Fruit fly (Drosophila melanogaster) whole organism, embryonic: ENCODE data around the gene CG4267.
A peak's percentile ranks its signal among the peaks of the same experiment; 100 is the strongest.

Source experiments
- Antp ChIP-seq: fragments of 200-800 bp; sonication (Bioruptor generic); optimal IDR thresholded peaks from 3 replicates; lab custom pipeline; 2016; ENCODE audit warnings: missing biosample characterization, missing genetic modification characterization
- Bteb2 ChIP-seq: fragments of 200-800 bp; sonication (Bioruptor generic); optimal IDR thresholded peaks from 2 replicates; lab custom pipeline; 2016; ENCODE audit warnings: missing biosample characterization, missing genetic modification characterization
- CG10431 ChIP-seq: fragments of 200-800 bp; sonication (Bioruptor generic); optimal IDR thresholded peaks from 3 replicates; lab custom pipeline; 2018; ENCODE audit warnings: missing biosample characterization, mild to moderate bottlenecking, missing genetic modification characterization
- CG11560 ChIP-seq: fragments of 200-800 bp; sonication (Bioruptor generic); IDR thresholded peaks from 3 replicates; pipeline ENCODE4 v1.3.6; 2022; ENCODE audit warnings: missing biosample characterization, missing genetic modification characterization
- CG12071 ChIP-seq: fragments of 200-800 bp; sonication (Bioruptor generic); optimal IDR thresholded peaks from 3 replicates; lab custom pipeline; 2018; ENCODE audit warnings: missing biosample characterization, mild to moderate bottlenecking, missing genetic modification characterization
- CG15514 ChIP-seq: fragments of 200-800 bp; sonication (Bioruptor generic); optimal IDR thresholded peaks from 3 replicates; lab custom pipeline; 2017; ENCODE audit warnings: missing biosample characterization, missing genetic modification characterization, mild to moderate bottlenecking, moderate library complexity, missing genetic modification reagents
- CG16813 ChIP-seq: fragments of 200-800 bp; sonication (Bioruptor generic); IDR thresholded peaks from 3 replicates; pipeline ENCODE4 v1.3.6; 2022; ENCODE audit warnings: missing biosample characterization, missing genetic modification characterization; ENCODE audit not compliant: partially characterized antibody
- CG17328 ChIP-seq: fragments of 200-800 bp; sonication (Bioruptor generic); IDR thresholded peaks from 2 replicates; pipeline ENCODE4 v1.3.6; 2022; ENCODE audit warnings: missing biosample characterization, missing genetic modification characterization
- CG17359 ChIP-seq: fragments of 200-800 bp; sonication (Bioruptor generic); optimal IDR thresholded peaks from 3 replicates; lab custom pipeline; 2018; ENCODE audit warnings: missing biosample characterization, mild to moderate bottlenecking, missing genetic modification characterization, moderate library complexity
- CG17385 ChIP-seq: fragments of 200-800 bp; sonication (Bioruptor generic); optimal IDR thresholded peaks from 3 replicates; lab custom pipeline; 2018; ENCODE audit warnings: missing biosample characterization, mild to moderate bottlenecking, missing genetic modification characterization
- CG18011 ChIP-seq: fragments of 200-800 bp; sonication (Bioruptor generic); optimal IDR thresholded peaks from 2 replicates; lab custom pipeline; 2017; ENCODE audit warnings: missing biosample characterization, missing genetic modification characterization, mild to moderate bottlenecking, moderate library complexity, missing genotype
- CG4328 ChIP-seq: fragments of 200-800 bp; sonication (Bioruptor generic); optimal IDR thresholded peaks from 3 replicates; lab custom pipeline; 2017; ENCODE audit warnings: missing biosample characterization, missing genetic modification reagents, missing genetic modification characterization
- CG4730 ChIP-seq: fragments of 200-800 bp; sonication (Bioruptor generic); IDR thresholded peaks from 2 replicates; pipeline ENCODE4 v1.3.6; 2022; ENCODE audit warnings: missing biosample characterization, missing genetic modification characterization
- CG5245 ChIP-seq: fragments of 200-800 bp; sonication (Bioruptor generic); optimal IDR thresholded peaks from 3 replicates; lab custom pipeline; 2016; ENCODE audit warnings: missing biosample characterization, missing genetic modification characterization
- CG6765 ChIP-seq: fragments of 200-800 bp; sonication (Bioruptor generic); optimal IDR thresholded peaks from 3 replicates; lab custom pipeline; 2017; ENCODE audit warnings: missing biosample characterization, mild to moderate bottlenecking, missing genetic modification characterization
- CG7839 ChIP-seq: fragments of 200-800 bp; sonication (Bioruptor generic); optimal IDR thresholded peaks from 3 replicates; lab custom pipeline; 2018; ENCODE audit warnings: missing biosample characterization, mild to moderate bottlenecking, missing genetic modification characterization, moderate library complexity
- CG8924 ChIP-seq: fragments of 200-800 bp; optimal IDR thresholded peaks from 3 replicates; lab custom pipeline; 2019; ENCODE audit warnings: missing biosample characterization, mild to moderate bottlenecking, missing genetic modification characterization, moderate library complexity
- Dbx ChIP-seq: fragments of 200-800 bp; sonication (Bioruptor generic); IDR thresholded peaks from 3 replicates; pipeline ENCODE4 v1.3.6; 2022; ENCODE audit warnings: missing biosample characterization, missing genetic modification characterization
- H2.0 ChIP-seq: fragments of 200-800 bp; sonication (Bioruptor generic); IDR thresholded peaks from 2 replicates; pipeline ENCODE4 v1.3.6; 2022; ENCODE audit warnings: missing biosample characterization, missing genetic modification characterization
- Hr78 ChIP-seq, 2 experiments: fragments of 200-800 bp in 1 of 2; fragments of >200 bp in 1 of 2; sonication (Bioruptor generic) in 1 of 2; optimal IDR thresholded peaks; 2 replicates each; lab custom pipeline; 2017 to 2019; ENCODE audit warnings: missing biosample characterization in 2 of 2, missing genetic modification characterization in 2 of 2, mild to moderate bottlenecking in 1 of 2, moderate library complexity in 1 of 2
- Lhr ChIP-seq: fragments of 200-800 bp; sonication (Bioruptor generic); optimal IDR thresholded peaks from 3 replicates; lab custom pipeline; 2017; ENCODE audit warnings: mild to moderate bottlenecking, missing biosample characterization, missing genetic modification reagents, missing genetic modification characterization
- MESR4 ChIP-seq: fragments of 200-800 bp; sonication (Bioruptor generic); optimal IDR thresholded peaks from 2 replicates; lab custom pipeline; 2018; ENCODE audit warnings: missing biosample characterization, mild to moderate bottlenecking, missing genetic modification characterization, moderate library complexity
- Meics ChIP-seq: fragments of 200-800 bp; sonication (Bioruptor generic); optimal IDR thresholded peaks from 2 replicates; lab custom pipeline; 2017; ENCODE audit warnings: missing biosample characterization, mild to moderate bottlenecking, missing genetic modification characterization
- Mes4 ChIP-seq: fragments of 200-800 bp; sonication (Bioruptor generic); optimal IDR thresholded peaks from 2 replicates; lab custom pipeline; 2016; ENCODE audit warnings: missing biosample characterization, missing genetic modification characterization
- Mrtf ChIP-seq: fragments of 200-800 bp; sonication (Bioruptor generic); IDR thresholded peaks from 3 replicates; pipeline ENCODE4 v1.3.6; 2022; ENCODE audit warnings: missing biosample characterization, missing genetic modification characterization
- NC2β ChIP-seq: fragments of 200-800 bp; sonication (Bioruptor generic); optimal IDR thresholded peaks from 2 replicates; lab custom pipeline; 2016; ENCODE audit warnings: missing biosample characterization, missing genetic modification characterization
- Oaz ChIP-seq: fragments of 200-800 bp; sonication (Bioruptor generic); IDR thresholded peaks from 2 replicates; pipeline ENCODE4 v1.3.6; 2022; ENCODE audit warnings: missing biosample characterization, missing genetic modification characterization
- Sry-β ChIP-seq: fragments of 200-800 bp; sonication (Bioruptor generic); optimal IDR thresholded peaks from 2 replicates; lab custom pipeline; 2018; ENCODE audit warnings: missing biosample characterization, mild to moderate bottlenecking, missing genetic modification characterization, moderate library complexity
- Trl ChIP-seq, 3 experiments: fragments of >200 bp in 2 of 3; fragments of 200-800 bp in 1 of 3; sonication (Bioruptor generic) in 1 of 3; optimal IDR thresholded peaks; 2 replicates in 1 of 3; 3 replicates in 2 of 3; lab custom pipeline; 2016 to 2017; ENCODE audit warnings: missing biosample characterization in 1 of 3, missing genetic modification characterization in 1 of 3
- ab ChIP-seq: fragments of 200-800 bp; sonication (Bioruptor generic); optimal IDR thresholded peaks from 2 replicates; lab custom pipeline; 2016; ENCODE audit warnings: missing biosample characterization, missing genetic modification characterization
- cas ChIP-seq: fragments of 200-800 bp; sonication (Bioruptor generic); IDR thresholded peaks from 2 replicates; pipeline ENCODE4 v1.3.6; 2022; ENCODE audit warnings: missing biosample characterization, missing genetic modification characterization
- caup ChIP-seq: fragments of 200-800 bp; sonication (Bioruptor generic); optimal IDR thresholded peaks from 3 replicates; lab custom pipeline; 2017; ENCODE audit warnings: missing biosample characterization, mild to moderate bottlenecking, missing genetic modification characterization, moderate library complexity; ENCODE audit not compliant: severe bottlenecking
- chn ChIP-seq: fragments of 200-800 bp; sonication (Bioruptor generic); optimal IDR thresholded peaks from 2 replicates; lab custom pipeline; 2016; ENCODE audit warnings: missing biosample characterization, missing genetic modification characterization
- dm ChIP-seq: fragments of 200-800 bp; sonication (Bioruptor generic); optimal IDR thresholded peaks from 3 replicates; lab custom pipeline; 2016; ENCODE audit warnings: missing biosample characterization, missing genetic modification characterization
- dmrt99B ChIP-seq: fragments of 200-800 bp; sonication (Bioruptor generic); optimal IDR thresholded peaks from 2 replicates; lab custom pipeline; 2018; ENCODE audit warnings: missing biosample characterization, mild to moderate bottlenecking, missing genetic modification characterization, moderate library complexity
- dysf ChIP-seq: fragments of 200-800 bp; sonication (Bioruptor generic); IDR thresholded peaks from 3 replicates; pipeline ENCODE4 v1.3.6; 2022; ENCODE audit warnings: missing biosample characterization, missing genetic modification characterization
- emc ChIP-seq: fragments of 200-800 bp; sonication (Bioruptor generic); optimal IDR thresholded peaks from 2 replicates; lab custom pipeline; 2016; ENCODE audit warnings: missing biosample characterization, missing genetic modification characterization
- gt ChIP-seq: fragments of 200-800 bp; sonication (Bioruptor generic); IDR thresholded peaks from 2 replicates; pipeline ENCODE4 v1.3.6; 2022; ENCODE audit warnings: missing biosample characterization, missing genetic modification characterization
- jumu ChIP-seq: fragments of 200-800 bp; sonication (Bioruptor generic); optimal IDR thresholded peaks from 3 replicates; lab custom pipeline; 2016; ENCODE audit warnings: missing biosample characterization, missing genetic modification characterization
- klu ChIP-seq: fragments of 200-800 bp; sonication (Bioruptor generic); IDR thresholded peaks from 2 replicates; pipeline ENCODE4 v1.3.6; 2022; ENCODE audit warnings: missing biosample characterization, missing genetic modification characterization
- mam ChIP-seq: fragments of 200-800 bp; sonication (Bioruptor generic); optimal IDR thresholded peaks from 3 replicates; lab custom pipeline; 2016; ENCODE audit warnings: missing biosample characterization, missing genetic modification characterization
- pzg ChIP-seq: fragments of 200-800 bp; sonication (Bioruptor generic); optimal IDR thresholded peaks from 3 replicates; lab custom pipeline; 2018; ENCODE audit warnings: missing biosample characterization, mild to moderate bottlenecking, missing genetic modification characterization, moderate library complexity
- ranshi ChIP-seq: fragments of 200-800 bp; sonication (Bioruptor generic); IDR thresholded peaks from 2 replicates; pipeline ENCODE4 v1.3.6; 2022; ENCODE audit warnings: missing biosample characterization, missing genetic modification characterization
- sens-2 ChIP-seq: fragments of 200-800 bp; sonication (Bioruptor generic); IDR thresholded peaks from 2 replicates; pipeline ENCODE4 v1.3.6; 2022; ENCODE audit warnings: missing biosample characterization, missing genetic modification characterization
- trh ChIP-seq: fragments of 200-800 bp; sonication (Bioruptor generic); optimal IDR thresholded peaks from 2 replicates; lab custom pipeline; 2016; ENCODE audit warnings: missing biosample characterization, missing genetic modification characterization
- tx ChIP-seq: fragments of 200-800 bp; sonication (Bioruptor generic); optimal IDR thresholded peaks from 2 replicates; lab custom pipeline; 2016; ENCODE audit warnings: missing biosample characterization, missing genetic modification characterization
- unc-4 ChIP-seq: fragments of 200-800 bp; sonication (Bioruptor generic); IDR thresholded peaks from 2 replicates; pipeline ENCODE4 v1.3.6; 2022; ENCODE audit warnings: missing biosample characterization, missing genetic modification characterization; ENCODE audit not compliant: partially characterized antibody
- vfl ChIP-seq: fragments of 200-800 bp; sonication (Bioruptor generic); optimal IDR thresholded peaks from 2 replicates; lab custom pipeline; 2016; ENCODE audit warnings: missing biosample characterization, missing genetic modification characterization
- zen2 ChIP-seq: fragments of 200-800 bp; sonication (Bioruptor generic); IDR thresholded peaks from 3 replicates; pipeline ENCODE4 v1.3.6; 2022; ENCODE audit warnings: missing biosample characterization, missing genetic modification characterization; ENCODE audit not compliant: partially characterized antibody

The CG4267 gene

DNA sequence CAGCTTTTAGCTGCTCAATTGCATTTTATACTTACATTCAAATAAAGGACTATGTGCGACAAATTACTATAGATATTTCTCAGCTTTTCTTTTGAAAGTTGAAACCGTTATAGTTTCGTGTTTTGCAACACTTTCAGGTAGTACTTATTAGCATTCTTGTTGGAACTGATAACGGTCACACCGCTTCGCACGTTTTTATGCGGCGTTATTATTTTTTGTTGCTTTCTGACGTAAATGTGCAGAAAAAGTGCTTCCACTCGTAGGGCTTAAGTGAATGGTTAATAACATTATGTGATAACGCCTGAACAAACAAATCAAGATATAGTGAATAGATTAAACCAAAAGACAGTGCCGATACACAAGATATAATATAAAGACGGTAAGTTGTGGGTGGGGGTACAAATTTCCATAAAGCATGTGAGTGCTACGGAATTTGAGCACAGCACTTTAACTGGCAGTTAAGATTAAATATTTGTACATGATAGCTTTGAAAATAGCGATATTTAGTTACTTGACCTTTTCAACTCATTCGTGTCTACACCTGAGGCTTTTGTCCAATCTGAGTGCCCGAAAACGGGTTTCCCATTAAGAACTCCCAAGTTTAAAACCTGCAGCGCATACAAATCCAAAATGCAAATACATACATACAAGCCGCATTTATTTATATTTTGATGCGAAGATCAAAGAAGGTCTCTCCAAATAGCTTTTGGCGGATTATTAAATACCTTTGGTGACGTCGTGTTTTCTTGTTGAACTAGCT lies 21.4 kb upstream of the CG4267 start, which contains the start of gene papi (continued):
- TF ChIP-seq dm (GFP tag; lab: Kevin White, UChicago) (peak; percentile 67), CG15514 (GFP tag; lab: Kevin White, UChicago) (peak; percentile 5), Mrtf (GFP tag; lab: Robert Waterston, UW) (no peak), klu (GFP tag; lab: Robert Waterston, UW) (no peak), Bteb2 (no peak), Mes4 (GFP tag; lab: Kevin White, UChicago) (no peak), NC2β (GFP tag; lab: Kevin White, UChicago) (no peak), CG16813 (GFP tag; lab: Robert Waterston, UW) (no peak), CG5245 (GFP tag; lab: Kevin White, UChicago) (no peak), H2.0 (no peak), CG6765 (GFP tag; lab: Kevin White, UChicago) (no peak), CG17385 (GFP tag; lab: Kevin White, UChicago) (peak; percentile 27), CG17359 (tag; lab: Kevin White, UChicago) (no peak), MESR4 (GFP tag; lab: Kevin White, UChicago) (peak; percentile 62), vfl (GFP tag; lab: Kevin White, UChicago) (no peak), CG12071 (GFP tag; lab: Kevin White, UChicago) (no peak), trh (GFP tag; lab: Kevin White, UChicago) (no peak), CG8924 (peak; percentile 48), dysf (no peak), CG4328 (GFP tag; lab: Kevin White, UChicago) (no peak), pzg (GFP tag; lab: Kevin White, UChicago) (peak; percentile 67), Trl (optimal IDR thresholded peaks at IDR 0.05; lab: Kevin White, UChicago) (no peak), Trl (GFP tag; optimal IDR thresholded peaks at IDR 0.05; lab: Kevin White, UChicago) (no peak), mam (GFP tag; lab: Kevin White, UChicago) (no peak), CG7839 (tag; lab: Kevin White, UChicago) (no peak), jumu (no peak), Sry-β (GFP tag; lab: Kevin White, UChicago) (no peak), CG11560 (no peak), dmrt99B (tag; lab: Kevin White, UChicago) (no peak), Lhr (GFP tag; lab: Kevin White, UChicago) (no peak), CG18011 (GFP tag; lab: Kevin White, UChicago) (no peak), tx (GFP tag; lab: Kevin White, UChicago) (no peak), caup (GFP tag; lab: Kevin White, UChicago) (no peak), Oaz (GFP tag; lab: Robert Waterston, UW) (no peak), emc (GFP tag; lab: Kevin White, UChicago) (no peak), cas (GFP tag; lab: Robert Waterston, UW) (no peak), zen2 (GFP tag; lab: Robert Waterston, UW) (no peak), ab (GFP tag; lab: Kevin White, UChicago) (no peak), Hr78 (GFP tag; optimal IDR thresholded peaks at IDR 0.05; lab: Kevin White, UChicago) (peak in 1 of 2 experiments; percentile 90), sens-2 (GFP tag; lab: Robert Waterston, UW) (no peak), gt (GFP tag; lab: Robert Waterston, UW) (no peak), Antp (GFP tag; lab: Kevin White, UChicago) (no peak), CG10431 (GFP tag; lab: Kevin White, UChicago) (peak; percentile 22), Meics (no peak), CG4730 (GFP tag; lab: Robert Waterston, UW) (no peak), CG17328 (GFP tag; lab: Robert Waterston, UW) (no peak), Dbx (GFP tag; lab: Robert Waterston, UW) (no peak), ranshi (GFP tag; lab: Robert Waterston, UW) (no peak), unc-4 (no peak), chn (GFP tag; lab: Kevin White, UChicago) (no peak)
